Fruit fly (Drosophila melanogaster) whole organism, wandering third instar larva: ENCODE measurements around the gene wgn.

Experiments used
- CG32264 ChIP-seq: fragments of 200-800 bp; sonication (Bioruptor generic); optimal IDR thresholded peaks from 2 replicates; lab custom pipeline; 2016; ENCODE audit warnings: missing biosample characterization, missing genetic modification characterization
- CG9705 ChIP-seq: fragments of 200-800 bp; sonication (Bioruptor generic); optimal IDR thresholded peaks from 2 replicates; lab custom pipeline; 2018; ENCODE audit warnings: missing biosample characterization, mild to moderate bottlenecking, missing genetic modification characterization
- Hr78 ChIP-seq: fragments of >200 bp; optimal IDR thresholded peaks from 2 replicates; lab custom pipeline; 2017; ENCODE audit warnings: missing biosample characterization, missing genetic modification characterization
- Jra ChIP-seq: sonication (Bioruptor generic); optimal IDR thresholded peaks from 2 replicates; lab custom pipeline; 2016; ENCODE audit warnings: missing biosample characterization, missing genetic modification characterization
- Myc ChIP-seq: fragments of >200 bp; optimal IDR thresholded peaks from 2 replicates; lab custom pipeline; 2017
- N ChIP-seq: fragments of >200 bp; optimal IDR thresholded peaks from 2 replicates; lab custom pipeline; 2018; ENCODE audit warnings: missing biosample characterization, missing external identifiers, missing genetic modification characterization
- br ChIP-seq: fragments of 200-800 bp; sonication (Bioruptor generic); optimal IDR thresholded peaks from 2 replicates; lab custom pipeline; 2016; ENCODE audit warnings: missing biosample characterization, missing genetic modification characterization
- dl ChIP-seq, 2 experiments: fragments of 175-275, 200-275 bp in 1 of 2; fragments of 200-275 bp in 1 of 2; sonication (Bioruptor generic); optimal IDR thresholded peaks; lab custom pipeline; 2018; ENCODE audit warnings: mild to moderate bottlenecking in 2 of 2, missing biosample characterization in 2 of 2, missing genetic modification characterization in 2 of 2, moderate library complexity in 2 of 2; ENCODE audit not compliant: partially characterized antibody in 2 of 2, insufficient read depth in 1 of 2
- foxo ChIP-seq, 2 experiments: fragments of 200-800 bp; sonication (Bioruptor generic); optimal IDR thresholded peaks; 2 replicates in 1 of 2; 3 replicates in 1 of 2; lab custom pipeline; 2016 to 2017; ENCODE audit warnings: missing biosample characterization in 2 of 2, missing genetic modification characterization in 2 of 2
- fru ChIP-seq: fragments of 200-800 bp; sonication (Bioruptor generic); optimal IDR thresholded peaks from 3 replicates; lab custom pipeline; 2016; ENCODE audit warnings: missing biosample characterization, mild to moderate bottlenecking, missing genetic modification characterization
- h ChIP-seq: fragments of 200-800 bp; sonication (Bioruptor generic); optimal IDR thresholded peaks from 3 replicates; lab custom pipeline; 2016; ENCODE audit warnings: missing biosample characterization, mild to moderate bottlenecking, missing genetic modification characterization
- pan ChIP-seq: fragments of >200 bp; optimal IDR thresholded peaks from 2 replicates; lab custom pipeline; 2017
- rgr ChIP-seq: fragments of 200-800 bp; sonication (Bioruptor generic); optimal IDR thresholded peaks from 3 replicates; lab custom pipeline; 2016; ENCODE audit warnings: missing biosample characterization, mild to moderate bottlenecking, missing genetic modification characterization
- sv ChIP-seq: fragments of 200-800 bp; sonication (Bioruptor generic); optimal IDR thresholded peaks from 3 replicates; lab custom pipeline; 2016; ENCODE audit warnings: missing biosample characterization, missing genetic modification characterization
- usp ChIP-seq: fragments of >200 bp; optimal IDR thresholded peaks from 2 replicates; lab custom pipeline; 2017; ENCODE audit warnings: missing biosample characterization, missing genetic modification characterization
- woc ChIP-seq: sonication (Bioruptor generic); optimal IDR thresholded peaks from 2 replicates; lab custom pipeline; 2016; ENCODE audit warnings: missing biosample characterization, mild to moderate bottlenecking, missing genetic modification characterization

wgn gene

DNA sequence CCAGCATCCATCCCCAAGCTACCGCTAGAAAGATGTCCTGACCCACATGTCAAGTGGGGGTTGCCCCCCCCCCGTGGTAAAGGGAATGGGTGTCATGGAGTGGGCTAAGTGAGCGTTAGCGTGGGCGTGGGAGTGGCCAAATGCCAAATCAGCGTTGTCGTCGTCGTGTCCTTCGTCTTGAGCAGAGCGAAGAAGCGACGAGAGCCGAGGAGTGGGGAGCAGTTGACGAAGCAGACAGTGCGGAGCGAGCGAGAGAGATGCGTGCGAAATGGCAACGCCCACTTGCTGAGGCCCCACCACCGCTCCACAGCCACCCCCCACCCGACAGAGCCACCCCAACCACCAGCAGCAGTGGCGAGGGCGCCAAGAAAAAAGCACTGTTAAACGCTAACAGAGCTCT lies 59.6 kb downstream of the wgn start:
- TF ChIP-seq pan (lab: Kevin White, UChicago): no peak
- TF ChIP-seq usp (GFP tag; lab: Kevin White, UChicago): no peak
- no peak for TF ChIP-seq fru (GFP tag; lab: Kevin White, UChicago)
- TF ChIP-seq h (GFP tag; lab: Kevin White, UChicago): no peak
- TF ChIP-seq sv (GFP tag; lab: Kevin White, UChicago): no peak
- TF ChIP-seq Jra (GFP tag; lab: Kevin White, UChicago): no peak
- TF ChIP-seq Hr78 (GFP tag; lab: Kevin White, UChicago): no peak
- no peak for TF ChIP-seq rgr (GFP tag; lab: Kevin White, UChicago)
- TF ChIP-seq br: no peak
- no peak for TF ChIP-seq Myc (lab: Kevin White, UChicago)
- no peak for TF ChIP-seq dl (GFP tag; optimal IDR thresholded peaks at IDR 0.05; lab: Kevin White, UChicago; ENCODE audit: insufficient read depth in 1 of 2, partially characterized antibody in 2 of 2)
- TF ChIP-seq CG32264: no peak
- no peak for TF ChIP-seq foxo (GFP tag; optimal IDR thresholded peaks at IDR 0.05; lab: Kevin White, UChicago)
- no peak for TF ChIP-seq woc
- TF ChIP-seq CG9705 (GFP tag; lab: Kevin White, UChicago): no peak
- TF ChIP-seq N (GFP tag; lab: Kevin White, UChicago): no peak
